Worm (Caenorhabditis elegans) whole organism, L3 larva: Measurements from ENCODE around the gene gpa-18.

Source experiments
- elt-3 ChIP-seq, 3 experiments: fragments of 150-350 bp in 1 of 3; sonication (generic microtip) in 2 of 3; optimal IDR thresholded peaks; 2 replicates in 2 of 3; 4 replicates in 1 of 3; lab custom pipeline; 2014 to 2017; ENCODE audit warnings: missing biosample characterization in 3 of 3, missing genetic modification characterization in 3 of 3
- fkh-10 ChIP-seq: sonication (generic microtip); optimal IDR thresholded peaks from 2 replicates; lab custom pipeline; 2017; ENCODE audit warnings: missing biosample characterization, missing genetic modification reagents, missing genetic modification characterization
- tbx-2 ChIP-seq: sonication (generic microtip); optimal IDR thresholded peaks from 2 replicates; lab custom pipeline; 2016; ENCODE audit warnings: mild to moderate bottlenecking, missing genetic modification characterization, missing compliant biosample characterization
- ztf-11 ChIP-seq: fragments of 150-350 bp; optimal IDR thresholded peaks from 2 replicates; lab custom pipeline; 2014; ENCODE audit warnings: missing biosample characterization, missing genetic modification characterization

gpa-18 gene

ce11 chrIV:5139972-5140371, 55.5 kb downstream of the gpa-18 start:
- TF ChIP-seq elt-3 (tag; optimal IDR thresholded peaks at IDR 0.05; lab: Kevin White, UChicago) = peak in 1 of 3 experiments; percentile 28
- no peak for TF ChIP-seq ztf-11 (tag; lab: Kevin White, UChicago)
- TF ChIP-seq, all 47 proteins: peak for 1

- no peak for TF ChIP-seq tbx-2
- TF ChIP-seq fkh-10 = peak; percentile 52
Measured at ce11 chrIV:5139189-5139588, 56.2 kb downstream of the gpa-18 start.
